Fruit fly (Drosophila melanogaster): ENCODE measurements around the gene Nmdmc.
A peak's percentile ranks its signal among the peaks of the same experiment; 100 is the strongest.

The Nmdmc gene

dm6 chr3R:9003600-9004223, 46.6 kb downstream of the Nmdmc start, which contains the start of the genes CG31100 and CG11980 (continued):
- no peak for TF ChIP-seq usp (GFP tag; optimal IDR thresholded peaks at IDR 0.05)
- no peak for TF ChIP-seq Dip3 (GFP tag; optimal IDR thresholded peaks at IDR 0.05)
- no peak for TF ChIP-seq tup (GFP tag; optimal IDR thresholded peaks at IDR 0.05)
- TF ChIP-seq CG11093 (GFP tag; IDR thresholded peaks at IDR 0.05) = no peak
- TF ChIP-seq Lhr (GFP tag; optimal IDR thresholded peaks at IDR 0.05) = peak; percentile 70
- TF ChIP-seq fu2 (GFP tag; optimal IDR thresholded peaks at IDR 0.05) = no peak
- no peak for TF ChIP-seq CG4707 (GFP tag; optimal IDR thresholded peaks at IDR 0.05)
- no peak for TF ChIP-seq CG17359 (tag; optimal IDR thresholded peaks at IDR 0.05)
- no peak for TF ChIP-seq CG17328 (GFP tag; IDR thresholded peaks at IDR 0.05)
- TF ChIP-seq cwo (GFP tag; optimal IDR thresholded peaks at IDR 0.05) = no peak
- TF ChIP-seq CG1792 (GFP tag; optimal IDR thresholded peaks at IDR 0.05) = no peak
- peak; percentile 18 for TF ChIP-seq NC2β (GFP tag; optimal IDR thresholded peaks at IDR 0.05)
- TF ChIP-seq CG17829 (tag; optimal IDR thresholded peaks at IDR 0.05) = peak; percentile 35
- TF ChIP-seq CG1647 (GFP tag; optimal IDR thresholded peaks at IDR 0.05) = no peak
- peak; percentile 59; the same call in 1 of the 2 replicates for TF ChIP-seq sna (GFP tag; IDR thresholded peaks at IDR 0.05; ENCODE audit: partially characterized antibody)
- TF ChIP-seq CG32532 (GFP tag; IDR thresholded peaks at IDR 0.05) = no peak
- no peak for TF ChIP-seq CG11504 (tag; optimal IDR thresholded peaks at IDR 0.05)
- TF ChIP-seq E2f2 (GFP tag; IDR thresholded peaks at IDR 0.05) = peak; percentile 74
- TF ChIP-seq Stat92E (GFP tag; optimal IDR thresholded peaks at IDR 0.05) = no peak
- TF ChIP-seq HHEX (GFP tag; optimal IDR thresholded peaks at IDR 0.05) = no peak
- no peak for TF ChIP-seq Hr39 (optimal IDR thresholded peaks at IDR 0.05)
- no peak for TF ChIP-seq Fer2 (tag; optimal IDR thresholded peaks at IDR 0.05)
- no peak for TF ChIP-seq CG30020 (tag; optimal IDR thresholded peaks at IDR 0.05)
- no peak for TF ChIP-seq pfk (GFP tag; optimal IDR thresholded peaks at IDR 0.05)
- no peak for TF ChIP-seq ind (GFP tag; optimal IDR thresholded peaks at IDR 0.05)
- no peak for TF ChIP-seq crol (GFP tag; IDR thresholded peaks at IDR 0.05)
- TF ChIP-seq CG8924 (tag; optimal IDR thresholded peaks at IDR 0.05) = no peak
- no peak for TF ChIP-seq ATbp (GFP tag; optimal IDR thresholded peaks at IDR 0.05)
- no peak for TF ChIP-seq CG6683 (GFP tag; optimal IDR thresholded peaks at IDR 0.05)
- TF ChIP-seq CG6765 (GFP tag; optimal IDR thresholded peaks at IDR 0.05) = no peak
- TF ChIP-seq gfzf (GFP tag; optimal IDR thresholded peaks at IDR 0.05) = peak; percentile 35
- no peak for TF ChIP-seq B-H1 (GFP tag; IDR thresholded peaks at IDR 0.05)
- no peak for TF ChIP-seq Tbp (GFP tag; optimal IDR thresholded peaks at IDR 0.05)
- no peak for TF ChIP-seq slp2 (GFP tag; optimal IDR thresholded peaks at IDR 0.05)
- no peak for TF ChIP-seq CG5245 (GFP tag; optimal IDR thresholded peaks at IDR 0.05)
- TF ChIP-seq Dref (GFP tag; IDR thresholded peaks at IDR 0.05) = peak; percentile 84
- no peak for TF ChIP-seq CG6175 (GFP tag; IDR thresholded peaks at IDR 0.05)
- TF ChIP-seq CG34422 (GFP tag; IDR thresholded peaks at IDR 0.05) = no peak
- TF ChIP-seq pum (GFP tag; optimal IDR thresholded peaks at IDR 0.05) = no peak
- TF ChIP-seq sima (GFP tag; optimal IDR thresholded peaks at IDR 0.05) = no peak
- TF ChIP-seq bab2 (GFP tag; optimal IDR thresholded peaks at IDR 0.05) = no peak
- no peak for TF ChIP-seq CG4730 (GFP tag; IDR thresholded peaks at IDR 0.05)
- no peak for TF ChIP-seq Drgx (GFP tag; IDR thresholded peaks at IDR 0.05)
- no peak for TF ChIP-seq oc (tag; optimal IDR thresholded peaks at IDR 0.05)
- no peak for TF ChIP-seq CG15479 (GFP tag; optimal IDR thresholded peaks at IDR 0.05)
- TF ChIP-seq mirr (GFP tag; optimal IDR thresholded peaks at IDR 0.05) = no peak
- TF ChIP-seq fd3F (GFP tag; optimal IDR thresholded peaks at IDR 0.05) = no peak
- TF ChIP-seq dysf (GFP tag; IDR thresholded peaks at IDR 0.05) = no peak
- TF ChIP-seq salm (tag; optimal IDR thresholded peaks at IDR 0.05) = no peak
- TF ChIP-seq CG1233 (GFP tag; optimal IDR thresholded peaks at IDR 0.05) = no peak
- TF ChIP-seq CG43689 (GFP tag; IDR thresholded peaks at IDR 0.05) = no peak

All from whole organism, embryonic.